Fruit fly (Drosophila melanogaster): Measurements from ENCODE around the gene Rbcn-3A.

Rbcn-3A gene

dm6 chrX:6224225-6225190, 30.8 kb downstream of the Rbcn-3A start, which contains the start of gene sqh (continued):
- TF ChIP-seq CG32767 (GFP tag; IDR thresholded peaks at IDR 0.05): peak; percentile 89
- no peak for TF ChIP-seq pan (optimal IDR thresholded peaks at IDR 0.05)
- peak in 1 of 2 experiments; percentile 87 for TF ChIP-seq pan (GFP tag; optimal IDR thresholded peaks at IDR 0.05 in 1 of 2, IDR thresholded peaks at IDR 0.05 in 1 of 2)
- peak; percentile 85 for TF ChIP-seq Aef1 (GFP tag; IDR thresholded peaks at IDR 0.05)
- TF ChIP-seq gro (GFP tag; optimal IDR thresholded peaks at IDR 0.05): no peak
- TF ChIP-seq Atf3 (GFP tag; optimal IDR thresholded peaks at IDR 0.05): peak; percentile 44
- peak; percentile 86 for TF ChIP-seq CG10209 (GFP tag; optimal IDR thresholded peaks at IDR 0.05)
- TF ChIP-seq al (GFP tag; IDR thresholded peaks at IDR 0.05): peak; percentile 83
- TF ChIP-seq CG32772 (GFP tag; IDR thresholded peaks at IDR 0.05): peak; percentile 87
- TF ChIP-seq Lim3 (GFP tag; IDR thresholded peaks at IDR 0.05): peak; percentile 84
- TF ChIP-seq bigmax (GFP tag; optimal IDR thresholded peaks at IDR 0.05): no peak
- peak; percentile 77; the same call in 1 of the 4 replicates for TF ChIP-seq chinmo (GFP tag; IDR thresholded peaks at IDR 0.05; ENCODE audit: partially characterized antibody)
- no peak for TF ChIP-seq en (GFP tag; optimal IDR thresholded peaks at IDR 0.05)
- no peak for TF ChIP-seq CG4282 (GFP tag; optimal IDR thresholded peaks at IDR 0.05)
- peak; percentile 82 for TF ChIP-seq danr (GFP tag; IDR thresholded peaks at IDR 0.05)
- TF ChIP-seq aop (GFP tag; IDR thresholded peaks at IDR 0.05): peak; percentile 56; the same call in 1 of the 2 replicates
- TF ChIP-seq tna (GFP tag; IDR thresholded peaks at IDR 0.05; ENCODE audit: partially characterized antibody): no peak
- TF ChIP-seq Gug (GFP tag; IDR thresholded peaks at IDR 0.05): peak; percentile 91
- TF ChIP-seq CG17361 (GFP tag; IDR thresholded peaks at IDR 0.05): peak; percentile 88
- TF ChIP-seq CG3163 (GFP tag; optimal IDR thresholded peaks at IDR 0.05): no peak
- peak; percentile 10 for TF ChIP-seq CG3995 (GFP tag; optimal IDR thresholded peaks at IDR 0.05)
- TF ChIP-seq eyg (GFP tag; optimal IDR thresholded peaks at IDR 0.05): no peak
- TF ChIP-seq Rfx (GFP tag; IDR thresholded peaks at IDR 0.05): peak; percentile 95
- peak; percentile 93 for TF ChIP-seq CG3847 (GFP tag; IDR thresholded peaks at IDR 0.05)
- no peak for TF ChIP-seq CG16813 (GFP tag; IDR thresholded peaks at IDR 0.05; ENCODE audit: partially characterized antibody)
- peak; percentile 67 for TF ChIP-seq CG15073 (GFP tag; optimal IDR thresholded peaks at IDR 0.05)
- 0 out of 3 replicates have a peak, but pooled peaks have one; percentile 72 for TF ChIP-seq CG2199 (GFP tag; IDR thresholded peaks at IDR 0.05)
- peak; percentile 36 for TF ChIP-seq Spps (tag; optimal IDR thresholded peaks at IDR 0.05)
- peak; percentile 81 for TF ChIP-seq CG6683 (GFP tag; optimal IDR thresholded peaks at IDR 0.05)
- TF ChIP-seq TFAM (GFP tag; optimal IDR thresholded peaks at IDR 0.05): no peak
- peak; percentile 56 for TF ChIP-seq Six4 (GFP tag; optimal IDR thresholded peaks at IDR 0.05)
- no peak for TF ChIP-seq Tbp (GFP tag; optimal IDR thresholded peaks at IDR 0.05)
- peak; percentile 86 for TF ChIP-seq org-1 (GFP tag; optimal IDR thresholded peaks at IDR 0.05)
- TF ChIP-seq C15 (GFP tag; IDR thresholded peaks at IDR 0.05): peak; percentile 78
- peak; percentile 95 for TF ChIP-seq CG6689 (GFP tag; IDR thresholded peaks at IDR 0.05)
- TF ChIP-seq HHEX (GFP tag; optimal IDR thresholded peaks at IDR 0.05): peak; percentile 84
- peak; percentile 70 for TF ChIP-seq sens-2 (GFP tag; IDR thresholded peaks at IDR 0.05)
- TF ChIP-seq dmrt11E (tag; optimal IDR thresholded peaks at IDR 0.05): peak; percentile 84
- peak; percentile 55 for TF ChIP-seq Deaf1 (tag; optimal IDR thresholded peaks at IDR 0.05)
- no peak for TF ChIP-seq sna (GFP tag; IDR thresholded peaks at IDR 0.05; ENCODE audit: partially characterized antibody)
- TF ChIP-seq Med (GFP tag): peak; percentile 94
- peak; percentile 57; the same call in 2 of the 3 replicates for TF ChIP-seq gce (GFP tag; IDR thresholded peaks at IDR 0.05)
- TF ChIP-seq CG11504 (tag; optimal IDR thresholded peaks at IDR 0.05): peak; percentile 90
- peak; percentile 91 for TF ChIP-seq CG9215 (GFP tag; IDR thresholded peaks at IDR 0.05)
- peak; percentile 86 for TF ChIP-seq CG18262 (tag; optimal IDR thresholded peaks at IDR 0.05)
- TF ChIP-seq sug (tag; optimal IDR thresholded peaks at IDR 0.05): peak; percentile 86
- TF ChIP-seq Dip3 (GFP tag; optimal IDR thresholded peaks at IDR 0.05): peak; percentile 63
- TF ChIP-seq CG12155 (GFP tag; optimal IDR thresholded peaks at IDR 0.05): peak; percentile 59
- TF ChIP-seq grau (tag; optimal IDR thresholded peaks at IDR 0.05): peak; percentile 99
